Worm (Caenorhabditis elegans) whole organism, young adult: ENCODE data around the gene F31F6.3.

Experiments used
- B0035.1 ChIP-seq: sonication (generic microtip); optimal IDR thresholded peaks from 2 replicates; lab custom pipeline; 2016; ENCODE audit warnings: missing genetic modification characterization, mild to moderate bottlenecking, missing compliant biosample characterization, missing genotype, missing genetic modification reagents
- B0336.3 ChIP-seq: fragments of 200-800 bp; sonication (Bioruptor generic); IDR thresholded peaks from 2 replicates; pipeline ENCODE4 v1.3.6; 2022; ENCODE audit warnings: missing genetic modification characterization, missing compliant biosample characterization
- C06A6.2 ChIP-seq: fragments of 200-800 bp; sonication (Bioruptor generic); conservative IDR thresholded peaks from 2 replicates; pipeline ENCODE4 v1.3.6; 2022; ENCODE audit warnings: missing genetic modification characterization, missing compliant biosample characterization
- F10E7.11 ChIP-seq: sonication (generic microtip); optimal IDR thresholded peaks from 2 replicates; lab custom pipeline; 2017; ENCODE audit warnings: mild to moderate bottlenecking, missing genetic modification characterization, moderate library complexity, missing compliant biosample characterization
- F22D6.2 ChIP-seq: sonication (generic microtip); optimal IDR thresholded peaks from 2 replicates; lab custom pipeline; 2016; ENCODE audit warnings: mild to moderate bottlenecking, missing genetic modification characterization, missing compliant biosample characterization
- F55B11.4 ChIP-seq: sonication (generic microtip); optimal IDR thresholded peaks from 2 replicates; lab custom pipeline; 2016; ENCODE audit warnings: missing compliant biosample characterization, missing genetic modification characterization, borderline replicate concordance; ENCODE audit not compliant: insufficient read depth
- K11D2.4 ChIP-seq: fragments of 200-800 bp; sonication (Bioruptor generic); IDR thresholded peaks from 2 replicates; pipeline ENCODE4 v1.3.6; 2022; ENCODE audit warnings: missing genetic modification reagents, missing genetic modification characterization, missing compliant biosample characterization
- K12H6.12 ChIP-seq: fragments of 200-800 bp; sonication (Bioruptor generic); optimal IDR thresholded peaks from 2 replicates; lab custom pipeline; 2018; ENCODE audit warnings: mild to moderate bottlenecking, missing genetic modification characterization, missing compliant biosample characterization
- Y53G8AR.9 ChIP-seq: fragments of 200-800 bp; sonication (Bioruptor generic); conservative IDR thresholded peaks from 2 replicates; pipeline ENCODE4 v1.3.6; 2022; ENCODE audit warnings: missing genetic modification reagents, missing genetic modification characterization, missing compliant biosample characterization
- Y56A3A.18 ChIP-seq: fragments of 200-800 bp; sonication (Bioruptor generic); IDR thresholded peaks from 2 replicates; pipeline ENCODE4 v1.3.6; 2022; ENCODE audit warnings: missing genetic modification reagents, missing genetic modification characterization, missing compliant biosample characterization
- atf-7 ChIP-seq: sonication (generic microtip); optimal IDR thresholded peaks from 2 replicates; lab custom pipeline; 2017; ENCODE audit warnings: mild to moderate bottlenecking, missing genetic modification characterization, missing compliant biosample characterization
- attf-6 ChIP-seq: fragments of 200-800 bp; sonication (Bioruptor generic); IDR thresholded peaks from 2 replicates; pipeline ENCODE4 v1.3.6; 2022; ENCODE audit warnings: missing genetic modification reagents, missing genetic modification characterization, missing compliant biosample characterization
- bed-1 ChIP-seq: fragments of 200-800 bp; sonication (Bioruptor generic); IDR thresholded peaks from 2 replicates; pipeline ENCODE4 v1.3.6; 2022; ENCODE audit warnings: missing genetic modification reagents, missing genetic modification characterization, missing compliant biosample characterization
- cebp-2 ChIP-seq: fragments of 200-800 bp; sonication (Bioruptor generic); IDR thresholded peaks from 2 replicates; pipeline ENCODE4 v1.3.6; 2022; ENCODE audit warnings: missing genetic modification characterization, missing compliant biosample characterization
- ceh-40 ChIP-seq: fragments of 200-800 bp; sonication (Bioruptor generic); IDR thresholded peaks from 2 replicates; pipeline ENCODE4 v1.3.6; 2022; ENCODE audit warnings: missing genetic modification characterization, missing compliant biosample characterization
- ceh-91 ChIP-seq: fragments of 200-800 bp; sonication (Bioruptor generic); IDR thresholded peaks from 2 replicates; pipeline ENCODE4 v1.3.6; 2022; ENCODE audit warnings: missing genetic modification reagents, missing genetic modification characterization, missing compliant biosample characterization
- chd-7 ChIP-seq: sonication (generic microtip); optimal IDR thresholded peaks from 2 replicates; lab custom pipeline; 2016; ENCODE audit warnings: mild to moderate bottlenecking, missing genetic modification characterization, moderate library complexity, missing compliant biosample characterization
- dox-1 ChIP-seq: fragments of 200-800 bp; sonication (Bioruptor generic); IDR thresholded peaks from 2 replicates; pipeline ENCODE4 v1.3.6; 2022; ENCODE audit warnings: missing genetic modification reagents, missing genetic modification characterization, missing compliant biosample characterization
- ekl-4 ChIP-seq: fragments of 200-800 bp; sonication (Bioruptor generic); IDR thresholded peaks from 2 replicates; pipeline ENCODE4 v1.3.6; 2022; ENCODE audit warnings: missing genetic modification reagents, missing genetic modification characterization, missing compliant biosample characterization
- gei-17 ChIP-seq: fragments of 200-800 bp; sonication (Bioruptor generic); optimal IDR thresholded peaks from 2 replicates; lab custom pipeline; 2018; ENCODE audit warnings: mild to moderate bottlenecking, missing genetic modification characterization, missing compliant biosample characterization
- him-1 ChIP-seq: sonication (generic microtip); optimal IDR thresholded peaks from 2 replicates; lab custom pipeline; 2016; ENCODE audit warnings: missing genotype, missing genetic modification reagents, missing genetic modification characterization, missing compliant biosample characterization
- hlh-12 ChIP-seq: sonication (generic microtip); optimal IDR thresholded peaks from 2 replicates; lab custom pipeline; 2016; ENCODE audit warnings: missing genetic modification characterization, missing compliant biosample characterization
- hlh-26 ChIP-seq: fragments of 200-800 bp; sonication (Bioruptor generic); conservative IDR thresholded peaks from 2 replicates; pipeline ENCODE4 v1.3.6; 2022; ENCODE audit warnings: missing genetic modification reagents, missing genetic modification characterization, missing compliant biosample characterization
- hmg-1.2 ChIP-seq: fragments of 200-800 bp; sonication (Bioruptor generic); IDR thresholded peaks from 2 replicates; pipeline ENCODE4 v1.3.6; 2022; ENCODE audit warnings: missing genetic modification reagents, missing genetic modification characterization, missing compliant biosample characterization
- hrde-1 ChIP-seq: sonication (generic microtip); optimal IDR thresholded peaks from 2 replicates; lab custom pipeline; 2016; ENCODE audit warnings: missing genetic modification characterization, mild to moderate bottlenecking, missing compliant biosample characterization, moderate library complexity, missing genotype, missing genetic modification reagents, borderline replicate concordance
- lag-1 ChIP-seq: fragments of 200-800 bp; sonication (Bioruptor generic); IDR thresholded peaks from 2 replicates; pipeline ENCODE4 v1.3.6; 2022; ENCODE audit warnings: missing genetic modification reagents, missing genetic modification characterization, missing compliant biosample characterization
- let-607 ChIP-seq, 2 experiments: fragments of 200-800 bp in 1 of 2; sonication (Bioruptor generic) in 1 of 2; sonication (generic microtip) in 1 of 2; optimal IDR thresholded peaks; 2 replicates each; lab custom pipeline; 2016 to 2018; ENCODE audit warnings: mild to moderate bottlenecking in 2 of 2, missing compliant biosample characterization in 2 of 2, missing genetic modification characterization in 2 of 2, moderate library complexity in 2 of 2, missing genotype in 1 of 2
- lin-35 ChIP-seq, 3 experiments: fragments of 150-350 bp in 2 of 3; sonication (generic microtip) in 1 of 3; optimal IDR thresholded peaks; 2 replicates each; lab custom pipeline; 2014 to 2018; ENCODE audit warnings: missing biosample characterization in 3 of 3, missing genetic modification characterization in 3 of 3, missing genetic modification reagents in 3 of 3
- lin-40 ChIP-seq: sonication (generic microtip); optimal IDR thresholded peaks from 2 replicates; lab custom pipeline; 2016; ENCODE audit warnings: missing genetic modification characterization, mild to moderate bottlenecking, missing compliant biosample characterization, missing genotype, missing genetic modification reagents
- lin-54 ChIP-seq: fragments of 200-800 bp; sonication (Bioruptor generic); optimal IDR thresholded peaks from 2 replicates; lab custom pipeline; 2018; ENCODE audit warnings: mild to moderate bottlenecking, missing genetic modification characterization, missing compliant biosample characterization
- madf-6 ChIP-seq: fragments of 200-800 bp; sonication (Bioruptor generic); IDR thresholded peaks from 2 replicates; pipeline ENCODE4 v1.3.6; 2022; ENCODE audit warnings: missing genetic modification reagents, missing genetic modification characterization, missing compliant biosample characterization
- madf-8 ChIP-seq: fragments of 200-800 bp; sonication (Bioruptor generic); conservative IDR thresholded peaks from 2 replicates; pipeline ENCODE4 v1.3.6; 2022; ENCODE audit warnings: missing genetic modification reagents, missing genetic modification characterization, missing compliant biosample characterization
- nfya-1 ChIP-seq: sonication (generic microtip); optimal IDR thresholded peaks from 2 replicates; lab custom pipeline; 2017; ENCODE audit warnings: antibody characterized with exemption, missing compliant biosample characterization, missing genetic modification characterization, borderline replicate concordance; ENCODE audit not compliant: insufficient read depth
- nfyb-1 ChIP-seq: fragments of 200-800 bp; sonication (Bioruptor generic); IDR thresholded peaks from 2 replicates; pipeline ENCODE4 v1.3.6; 2022; ENCODE audit warnings: missing genetic modification reagents, missing genetic modification characterization, missing compliant biosample characterization
- nhr-80 ChIP-seq: sonication (generic microtip); optimal IDR thresholded peaks from 2 replicates; lab custom pipeline; 2016; ENCODE audit warnings: missing genetic modification characterization, missing compliant biosample characterization
- pbrm-1 ChIP-seq: fragments of 200-800 bp; sonication (Bioruptor generic); IDR thresholded peaks from 2 replicates; pipeline ENCODE4 v1.3.6; 2022; ENCODE audit warnings: missing genetic modification reagents, missing genetic modification characterization, missing compliant biosample characterization
- pha-4 ChIP-seq: fragments of 150-350 bp; sonication (generic microtip); optimal IDR thresholded peaks from 2 replicates; lab custom pipeline; 2014; ENCODE audit warnings: missing biosample characterization, missing genetic modification reagents, missing genetic modification characterization
- rcor-1 ChIP-seq: fragments of 200-800 bp; sonication (Bioruptor generic); IDR thresholded peaks from 2 replicates; pipeline ENCODE4 v1.3.6; 2022; ENCODE audit warnings: missing genetic modification reagents, missing genetic modification characterization, missing compliant biosample characterization
- sdz-38 ChIP-seq: sonication (generic microtip); optimal IDR thresholded peaks from 2 replicates; lab custom pipeline; 2016; ENCODE audit warnings: missing genotype, missing genetic modification characterization, missing compliant biosample characterization
- sea-2 ChIP-seq: fragments of 200-800 bp; sonication (Bioruptor generic); IDR thresholded peaks from 2 replicates; pipeline ENCODE4 v1.3.6; 2022; ENCODE audit warnings: missing genetic modification characterization, missing compliant biosample characterization
- snpc-4 ChIP-seq, 5 experiments: fragments of 150-350 bp in 1 of 5; sonication (generic microtip) in 4 of 5; optimal IDR thresholded peaks; 2 replicates each; lab custom pipeline; 2014 to 2018; ENCODE audit warnings: missing genetic modification characterization in 5 of 5, missing biosample characterization in 3 of 5, antibody characterized with exemption in 2 of 5, mild to moderate bottlenecking in 2 of 5, missing compliant biosample characterization in 2 of 5, missing genotype in 2 of 5, moderate library complexity in 2 of 5, missing genetic modification reagents in 1 of 5
- somi-1 ChIP-seq: fragments of 200-800 bp; sonication (Bioruptor generic); optimal IDR thresholded peaks from 2 replicates; lab custom pipeline; 2018; ENCODE audit warnings: mild to moderate bottlenecking, missing genetic modification characterization, missing compliant biosample characterization
- unc-130 ChIP-seq: sonication (generic microtip); optimal IDR thresholded peaks from 2 replicates; lab custom pipeline; 2016; ENCODE audit warnings: missing genetic modification reagents, missing genetic modification characterization, missing compliant biosample characterization
- xnd-1 ChIP-seq: sonication (generic microtip); optimal IDR thresholded peaks from 2 replicates; lab custom pipeline; 2016; ENCODE audit warnings: missing genotype, missing genetic modification reagents, missing genetic modification characterization, missing compliant biosample characterization
- zfh-2 ChIP-seq: fragments of 200-800 bp; sonication (Bioruptor generic); conservative IDR thresholded peaks from 2 replicates; pipeline ENCODE4 v1.3.6; 2022; ENCODE audit warnings: missing genetic modification reagents, missing genetic modification characterization, missing compliant biosample characterization

Gene F31F6.3

DNA sequence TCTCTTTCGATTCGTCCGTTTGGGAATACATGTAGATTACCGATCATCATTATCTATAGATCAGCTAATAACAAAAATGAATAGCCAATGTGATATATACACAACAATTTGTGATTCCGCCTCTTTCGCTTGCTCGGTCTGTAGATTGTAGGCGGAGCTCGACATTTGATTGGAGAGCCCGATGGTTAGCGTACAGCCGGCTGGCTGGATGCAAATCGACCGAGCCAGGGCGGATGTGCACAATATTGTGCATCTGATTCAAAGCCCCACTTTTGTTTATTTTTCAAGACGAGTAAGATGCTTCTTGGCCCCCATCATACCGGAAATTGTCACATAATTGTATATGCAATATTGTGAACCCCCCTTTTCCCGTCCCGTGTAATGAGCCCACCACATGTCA is 10.9 kb downstream of the F31F6.3 start, which contains the start of gene dmd-4:
Gene dmd-4 (minus strand): TSS at position 101 of the 400 bp plus-strand sequence.
- no peak for TF ChIP-seq nhr-80 (tag; lab: Kevin White, UChicago)
- TF ChIP-seq B0035.1 (tag; lab: Kevin White, UChicago), result no peak
- no peak for TF ChIP-seq him-1 (tag; lab: Kevin White, UChicago)
- TF ChIP-seq hlh-12, result no peak
- no peak for TF ChIP-seq let-607 (tag; optimal IDR thresholded peaks at IDR 0.05; lab: Kevin White, UChicago)
- no peak for TF ChIP-seq hmg-1.2 (GFP tag; lab: Robert Waterston, UW)
- TF ChIP-seq cebp-2, result no peak
- TF ChIP-seq unc-130 (GFP tag; lab: Kevin White, UChicago), result no peak
- no peak for TF ChIP-seq ceh-91 (GFP tag; lab: Robert Waterston, UW)
- no peak for TF ChIP-seq sea-2 (GFP tag; lab: Robert Waterston, UW)
- no peak for TF ChIP-seq zfh-2
- TF ChIP-seq lag-1 (GFP tag; lab: Robert Waterston, UW), result no peak
- TF ChIP-seq lin-35 (GFP tag; optimal IDR thresholded peaks at IDR 0.05; lab: Kevin White, UChicago), result no peak
- TF ChIP-seq somi-1 (GFP tag; lab: Kevin White, UChicago), result no peak
- TF ChIP-seq F22D6.2 (tag; lab: Kevin White, UChicago), result no peak
- no peak for TF ChIP-seq madf-8
- no peak for TF ChIP-seq Y56A3A.18
- no peak for TF ChIP-seq madf-6
- TF ChIP-seq snpc-4 (GFP tag; optimal IDR thresholded peaks at IDR 0.05; lab: Kevin White, UChicago), result no peak
- no peak for TF ChIP-seq snpc-4 (tag; optimal IDR thresholded peaks at IDR 0.05; lab: Kevin White, UChicago)
- no peak for TF ChIP-seq K11D2.4 (GFP tag; lab: Robert Waterston, UW)

ce11 chrX:14853712-14854217 is 18.9 kb downstream of the F31F6.3 start, which contains the start of the genes C27C12.1 and C27C12.4:
Gene C27C12.1 (minus strand): TSS chrX:14853762.
Gene C27C12.4 (plus strand): TSS chrX:14854086.
- TF ChIP-seq Y56A3A.18, result 0 out of 2 replicates have a peak, but pooled peaks have one; percentile 33
- TF ChIP-seq lin-40, result peak; percentile 85
- no peak for TF ChIP-seq hlh-26 (GFP tag; lab: Robert Waterston, UW)
- peak; percentile 50; the same call in 1 of the 2 replicates for TF ChIP-seq B0336.3
- TF ChIP-seq C06A6.2, result peak; percentile 35; the same call in 1 of the 2 replicates
- no peak for TF ChIP-seq ceh-40 (GFP tag; lab: Robert Waterston, UW)
- TF ChIP-seq atf-7 (tag; lab: Kevin White, UChicago), result peak; percentile 26
- TF ChIP-seq pha-4 (tag; lab: Kevin White, UChicago), result peak; percentile 57
- peak in 1 of 3 experiments; percentile 70 for TF ChIP-seq lin-35 (GFP tag; optimal IDR thresholded peaks at IDR 0.05; lab: Kevin White, UChicago)
- TF ChIP-seq gei-17 (GFP tag; lab: Kevin White, UChicago), result peak; percentile 15
- no peak for TF ChIP-seq somi-1 (GFP tag; lab: Kevin White, UChicago)
- peak; percentile 17; the same call in 1 of the 2 replicates for TF ChIP-seq rcor-1
- TF ChIP-seq Y53G8AR.9, result 0 out of 2 replicates have a peak, but pooled peaks have one; percentile 59
- TF ChIP-seq attf-6, result no peak
- no peak for TF ChIP-seq F55B11.4 (tag; lab: Kevin White, UChicago)
- peak; percentile 77 for TF ChIP-seq dox-1 (GFP tag; lab: Robert Waterston, UW)
- TF ChIP-seq bed-1 (GFP tag; lab: Robert Waterston, UW), result no peak
- TF ChIP-seq chd-7, result peak; percentile 41
- TF ChIP-seq lin-54 (GFP tag; lab: Kevin White, UChicago), result no peak
- peak; percentile 21 for TF ChIP-seq snpc-4 (GFP tag; optimal IDR thresholded peaks at IDR 0.05; lab: Kevin White, UChicago)
- peak in 2 of 4 experiments; percentile 67 to 75 for TF ChIP-seq snpc-4 (tag; optimal IDR thresholded peaks at IDR 0.05; lab: Kevin White, UChicago)
- no peak for TF ChIP-seq sdz-38 (tag; lab: Kevin White, UChicago)
- TF ChIP-seq F10E7.11, result no peak
- TF ChIP-seq nfyb-1, result peak; percentile 57; the same call in 1 of the 2 replicates
- no peak for TF ChIP-seq hrde-1 (tag; lab: Kevin White, UChicago)
- TF ChIP-seq nfya-1, result no peak
- TF ChIP-seq ekl-4 (GFP tag; lab: Robert Waterston, UW), result peak; percentile 57; the same call in 1 of the 2 replicates
- peak; percentile 75 for TF ChIP-seq K12H6.12 (tag; lab: Kevin White, UChicago)
- TF ChIP-seq pbrm-1, result peak; percentile 67; the same call in 1 of the 2 replicates
- TF ChIP-seq xnd-1 (tag; lab: Kevin White, UChicago), result no peak
- TF ChIP-seq K11D2.4 (GFP tag; lab: Robert Waterston, UW), result peak; percentile 80
